Worm (Caenorhabditis elegans): ENCODE data around the gene col-77.
A peak's percentile ranks its signal among the peaks of the same experiment; 100 is the strongest.

col-77 gene

ce11 chrII:8360453-8360852 lies 1.3 kb upstream of the col-77 start, which contains the start of gene M195.2:
Gene M195.2 (plus strand): TSS chrII:8360753.
- TF ChIP-seq ceh-43 (GFP tag; optimal IDR thresholded peaks at IDR 0.05) (no peak), unc-120 (tag; optimal IDR thresholded peaks at IDR 0.05; ENCODE audit: poor library complexity, severe bottlenecking) (no peak), flh-1 (GFP tag; optimal IDR thresholded peaks at IDR 0.05) (no peak), mep-1 (tag; optimal IDR thresholded peaks at IDR 0.05) (no peak), elt-1 (tag; optimal IDR thresholded peaks at IDR 0.05; ENCODE audit: borderline replicate concordance, insufficient read depth) (no peak), unc-62 (GFP tag; optimal IDR thresholded peaks at IDR 0.05) (no peak)

- TF ChIP-seq mls-2 (tag; optimal IDR thresholded peaks at IDR 0.05) (no peak), hlh-1 (tag; optimal IDR thresholded peaks at IDR 0.05) (no peak), lin-32 (GFP tag; optimal IDR thresholded peaks at IDR 0.05) (no peak), mab-5 (tag; optimal IDR thresholded peaks at IDR 0.05) (no peak)
These were observed 715 bp downstream of the col-77 start for ce11 chrII:8358466-8358865.

- TF ChIP-seq ces-1 (GFP tag; optimal IDR thresholded peaks at IDR 0.05): peak; percentile 80
- no peak for TF ChIP-seq unc-120 (tag; optimal IDR thresholded peaks at IDR 0.05; ENCODE audit: poor library complexity, severe bottlenecking)
- no peak for TF ChIP-seq nhr-28 (tag; optimal IDR thresholded peaks at IDR 0.05)
These were observed 4.9 kb downstream of the col-77 start, which contains the start of gene C26D10.6 for ce11 chrII:8354233-8354750. Gene C26D10.6 (minus strand): TSS chrII:8354700.

- TF ChIP-seq nhr-237 (tag; optimal IDR thresholded peaks at IDR 0.05): no peak
- TF ChIP-seq mep-1 (tag; optimal IDR thresholded peaks at IDR 0.05): no peak
- peak; percentile 78 for TF ChIP-seq ces-1 (GFP tag; optimal IDR thresholded peaks at IDR 0.05)
- no peak for TF ChIP-seq pha-4 (tag; optimal IDR thresholded peaks at IDR 0.05)
- TF ChIP-seq ham-2 (GFP tag; optimal IDR thresholded peaks at IDR 0.05): no peak
These were observed 5.9 kb downstream of the col-77 start for ce11 chrII:8353288-8353687.

- no peak for TF ChIP-seq cnd-1 (tag; optimal IDR thresholded peaks at IDR 0.05)
- TF ChIP-seq ceh-43 (GFP tag; optimal IDR thresholded peaks at IDR 0.05): no peak
- TF ChIP-seq mab-5 (tag; optimal IDR thresholded peaks at IDR 0.05): no peak
- no peak for TF ChIP-seq lin-13 (tag; optimal IDR thresholded peaks at IDR 0.05)
- no peak for TF ChIP-seq pha-4 (tag; optimal IDR thresholded peaks at IDR 0.05)
- no peak for TF ChIP-seq ceh-39 (tag; optimal IDR thresholded peaks at IDR 0.05)
- TF ChIP-seq nhr-237 (tag; optimal IDR thresholded peaks at IDR 0.05): no peak
- TF ChIP-seq elt-1 (tag; optimal IDR thresholded peaks at IDR 0.05; ENCODE audit: borderline replicate concordance, insufficient read depth): no peak
- no peak for TF ChIP-seq flh-1 (GFP tag; optimal IDR thresholded peaks at IDR 0.05)
- no peak for TF ChIP-seq tbx-8 (GFP tag; optimal IDR thresholded peaks at IDR 0.05)
- TF ChIP-seq ces-1 (GFP tag; optimal IDR thresholded peaks at IDR 0.05): no peak
- no peak for TF ChIP-seq hlh-1 (tag; optimal IDR thresholded peaks at IDR 0.05)
- TF ChIP-seq ceh-83 (GFP tag; optimal IDR thresholded peaks at IDR 0.05): no peak
These were observed 12.8 kb downstream of the col-77 start, which contains the start of gene eff-1 for ce11 chrII:8346384-8346783. Gene eff-1 (plus strand): TSS chrII:8346684.

ce11 chrII:8345613-8346012 lies 13.6 kb downstream of the col-77 start:
- TF ChIP-seq elt-1 (tag; optimal IDR thresholded peaks at IDR 0.05; ENCODE audit: borderline replicate concordance, insufficient read depth) (no peak), mep-1 (tag; optimal IDR thresholded peaks at IDR 0.05) (no peak), pha-4 (tag; optimal IDR thresholded peaks at IDR 0.05) (no peak), nhr-28 (tag; optimal IDR thresholded peaks at IDR 0.05) (no peak), nhr-12 (tag; optimal IDR thresholded peaks at IDR 0.05) (no peak), nhr-2 (tag; optimal IDR thresholded peaks at IDR 0.05) (no peak), tbx-8 (GFP tag; optimal IDR thresholded peaks at IDR 0.05) (no peak)

ce11 chrII:8344803-8345202 lies 14.4 kb downstream of the col-77 start:
- TF ChIP-seq unc-39 (tag; optimal IDR thresholded peaks at IDR 0.05) (no peak), tbx-8 (GFP tag; optimal IDR thresholded peaks at IDR 0.05) (no peak), elt-1 (tag; optimal IDR thresholded peaks at IDR 0.05; ENCODE audit: borderline replicate concordance, insufficient read depth) (no peak), M03D4.4 (tag; optimal IDR thresholded peaks at IDR 0.05) (no peak), ceh-43 (GFP tag; optimal IDR thresholded peaks at IDR 0.05) (no peak), flh-1 (GFP tag; optimal IDR thresholded peaks at IDR 0.05) (no peak), ceh-83 (GFP tag; optimal IDR thresholded peaks at IDR 0.05) (no peak), nhr-237 (tag; optimal IDR thresholded peaks at IDR 0.05) (no peak), drap-1 (GFP tag; optimal IDR thresholded peaks at IDR 0.05) (no peak), lin-32 (GFP tag; optimal IDR thresholded peaks at IDR 0.05) (no peak), sem-2 (GFP tag; optimal IDR thresholded peaks at IDR 0.05) (no peak), hlh-1 (tag; optimal IDR thresholded peaks at IDR 0.05) (no peak), ces-1 (GFP tag; optimal IDR thresholded peaks at IDR 0.05) (no peak), lin-13 (tag; optimal IDR thresholded peaks at IDR 0.05) (no peak), mls-2 (tag; optimal IDR thresholded peaks at IDR 0.05) (no peak)
